Worm (Caenorhabditis elegans) whole organism, midembryonic: ENCODE measurements around the gene W03F8.4.
"Not testable (repeated sequence)": the region's sequence is repeated elsewhere in the genome, so short reads cannot be mapped to it uniquely, and the experiment has no call there.

Source experiments
- T22C8.4 ChIP-seq: fragments of 200-800 bp; sonication (Bioruptor generic); IDR thresholded peaks from 2 replicates; pipeline ENCODE4 v1.3.6; 2022; ENCODE audit warnings: missing genetic modification characterization, missing compliant biosample characterization
- cog-1 ChIP-seq: sonication (generic microtip); optimal IDR thresholded peaks from 2 replicates; lab custom pipeline; 2016; ENCODE audit warnings: missing genetic modification characterization, missing compliant biosample characterization
- flt-1 ChIP-seq: fragments of 200-800 bp; sonication (Bioruptor generic); IDR thresholded peaks from 2 replicates; pipeline ENCODE4 v1.3.6; 2022; ENCODE audit warnings: missing genetic modification characterization, missing compliant biosample characterization
- klf-2 ChIP-seq: fragments of 200-800 bp; sonication (Bioruptor generic); conservative IDR thresholded peaks from 2 replicates; pipeline ENCODE4 v1.3.6; 2022; ENCODE audit warnings: missing genetic modification reagents, missing genetic modification characterization, missing compliant biosample characterization
- med-1 ChIP-seq: sonication (generic microtip); optimal IDR thresholded peaks from 2 replicates; lab custom pipeline; 2017; ENCODE audit warnings: missing genetic modification characterization, mild to moderate bottlenecking, missing compliant biosample characterization, antibody characterized with exemption, missing genetic modification reagents; ENCODE audit not compliant: insufficient read depth
- ref-1 ChIP-seq: fragments of 200-800 bp; sonication (Bioruptor generic); conservative IDR thresholded peaks from 2 replicates; pipeline ENCODE4 v1.3.6; 2022; ENCODE audit warnings: missing genetic modification reagents, missing genetic modification characterization, missing compliant biosample characterization
- tab-1 ChIP-seq: fragments of 200-800 bp; sonication (Bioruptor generic); IDR thresholded peaks from 2 replicates; pipeline ENCODE4 v1.3.6; 2022; ENCODE audit warnings: missing genetic modification characterization, missing compliant biosample characterization
- ztf-23 ChIP-seq: fragments of 200-800 bp; sonication (Bioruptor generic); IDR thresholded peaks from 2 replicates; pipeline ENCODE4 v1.3.6; 2022; ENCODE audit warnings: missing genetic modification reagents, missing genetic modification characterization, missing compliant biosample characterization
- ztf-29 ChIP-seq: fragments of 200-800 bp; sonication (Bioruptor generic); IDR thresholded peaks from 2 replicates; pipeline ENCODE4 v1.3.6; 2022; ENCODE audit warnings: missing genetic modification reagents, missing genetic modification characterization, missing compliant biosample characterization

W03F8.4 gene

ce11 chrIV:5225277-5225822, 41.4 kb downstream of the W03F8.4 start, which contains the start of gene cylc-1:
cylc-1 (minus strand) TSS chrIV:5225772.
- not testable (repeated sequence) for TF ChIP-seq med-1 (GFP tag; lab: Kevin White, UChicago); klf-2; T22C8.4

ce11 chrIV:5226552-5226951, 42.6 kb downstream of the W03F8.4 start, which contains the start of gene nsph-4.1:
nsph-4.1 (plus strand) TSS chrIV:5226852.
- TF ChIP-seq T22C8.4; ztf-23 (GFP tag; lab: Robert Waterston, UW); ref-1 (GFP tag; lab: Robert Waterston, UW): not testable (repeated sequence)

ce11 chrIV:5228619-5229018, 44.7 kb downstream of the W03F8.4 start, which contains the start of gene thn-6:
thn-6 (plus strand) TSS chrIV:5228919.
- no peak for TF ChIP-seq ref-1 (GFP tag; lab: Robert Waterston, UW)
- TF ChIP-seq ztf-23 (GFP tag; lab: Robert Waterston, UW) = no peak
- TF ChIP-seq cog-1 (tag; lab: Kevin White, UChicago) = no peak
- no peak for TF ChIP-seq klf-2
- no peak for TF ChIP-seq T22C8.4
- no peak for TF ChIP-seq med-1 (GFP tag; lab: Kevin White, UChicago)
- no peak for TF ChIP-seq ztf-29 (GFP tag; lab: Robert Waterston, UW)
- TF ChIP-seq flt-1 (GFP tag; lab: Robert Waterston, UW) = no peak
- TF ChIP-seq tab-1 (GFP tag; lab: Robert Waterston, UW) = no peak

- TF ChIP-seq klf-2 = no peak
- TF ChIP-seq ztf-23 (GFP tag; lab: Robert Waterston, UW) = no peak
- no peak for TF ChIP-seq tab-1 (GFP tag; lab: Robert Waterston, UW)
- TF ChIP-seq cog-1 (tag; lab: Kevin White, UChicago) = no peak
- TF ChIP-seq T22C8.4 = no peak
- TF ChIP-seq med-1 (GFP tag; lab: Kevin White, UChicago) = no peak
- no peak for TF ChIP-seq ztf-29 (GFP tag; lab: Robert Waterston, UW)
- no peak for TF ChIP-seq ref-1 (GFP tag; lab: Robert Waterston, UW)
- TF ChIP-seq flt-1 (GFP tag; lab: Robert Waterston, UW) = no peak
Measured at ce11 chrIV:5230530-5230929, 46.6 kb downstream of the W03F8.4 start, which contains the start of gene thn-5. thn-5 (plus strand) TSS chrIV:5230830.
